Worm (Caenorhabditis elegans) whole organism, L4 larva: ENCODE measurements around the gene Y75B8A.37.

Source experiments
- F37D6.2 ChIP-seq: sonication (generic microtip); optimal IDR thresholded peaks from 2 replicates; lab custom pipeline; 2016; ENCODE audit warnings: mild to moderate bottlenecking, missing genetic modification characterization, missing compliant biosample characterization
- F44E2.7 ChIP-seq: fragments of 200-800 bp; sonication (Bioruptor generic); IDR thresholded peaks from 2 replicates; pipeline ENCODE4 v2.1.2; 2022; ENCODE audit warnings: missing genetic modification characterization, missing compliant biosample characterization
- R02D3.7 ChIP-seq: fragments of 150-350 bp; sonication (generic microtip); optimal IDR thresholded peaks from 3 replicates; lab custom pipeline; 2014; ENCODE audit warnings: missing biosample characterization, missing genetic modification characterization
- Y105C5A.15 ChIP-seq: fragments of 200-800 bp; sonication (Bioruptor generic); IDR thresholded peaks from 2 replicates; pipeline ENCODE4 v1.3.6; 2022; ENCODE audit warnings: missing genetic modification characterization, missing compliant biosample characterization
- Y48G9A.11 ChIP-seq: fragments of 200-800 bp; sonication (Bioruptor generic); IDR thresholded peaks from 2 replicates; pipeline ENCODE4 v1.3.6; 2022; ENCODE audit warnings: missing genetic modification reagents, missing genetic modification characterization, missing compliant biosample characterization
- Y5F2A.4 ChIP-seq: fragments of 200-800 bp; sonication (Bioruptor generic); optimal IDR thresholded peaks from 2 replicates; lab custom pipeline; 2018; ENCODE audit warnings: mild to moderate bottlenecking, missing genetic modification characterization, missing compliant biosample characterization
- arid-1 ChIP-seq: fragments of 200-800 bp; sonication (Bioruptor generic); conservative IDR thresholded peaks from 2 replicates; pipeline ENCODE4 v1.3.6; 2022; ENCODE audit warnings: missing genetic modification reagents, missing genetic modification characterization, missing compliant biosample characterization
- attf-4 ChIP-seq: sonication (generic microtip); optimal IDR thresholded peaks from 3 replicates; lab custom pipeline; 2017; ENCODE audit warnings: missing biosample characterization, missing genetic modification characterization
- ceh-20 ChIP-seq: fragments of 200-800 bp; sonication (Bioruptor generic); IDR thresholded peaks from 2 replicates; pipeline ENCODE4 v1.3.6; 2022; ENCODE audit warnings: missing genetic modification reagents, missing genetic modification characterization, missing compliant biosample characterization
- ceh-28 ChIP-seq: fragments of 150-350 bp; optimal IDR thresholded peaks from 2 replicates; lab custom pipeline; 2014; ENCODE audit warnings: missing biosample characterization, missing genetic modification reagents, missing genetic modification characterization
- ceh-62 ChIP-seq: sonication (generic microtip); optimal IDR thresholded peaks from 2 replicates; lab custom pipeline; 2017; ENCODE audit warnings: missing biosample characterization, missing genetic modification characterization
- cey-2 ChIP-seq: sonication (generic microtip); optimal IDR thresholded peaks from 3 replicates; lab custom pipeline; 2017; ENCODE audit warnings: missing genetic modification characterization, mild to moderate bottlenecking, missing compliant biosample characterization, antibody characterized with exemption, borderline replicate concordance; ENCODE audit not compliant: insufficient read depth
- daf-19 ChIP-seq: fragments of 200-800 bp; sonication (Bioruptor generic); conservative IDR thresholded peaks from 2 replicates; pipeline ENCODE4 v1.3.6; 2022; ENCODE audit warnings: missing genetic modification characterization, missing compliant biosample characterization
- daf-8 ChIP-seq: fragments of 200-800 bp; sonication (Bioruptor generic); IDR thresholded peaks from 2 replicates; pipeline ENCODE4 v1.3.6; 2022; ENCODE audit warnings: missing genetic modification characterization, missing compliant biosample characterization
- dmd-8 ChIP-seq: fragments of 200-800 bp; sonication (Bioruptor generic); IDR thresholded peaks from 2 replicates; pipeline ENCODE4 v1.3.6; 2022; ENCODE audit warnings: missing genetic modification characterization, missing compliant biosample characterization
- dmd-9 ChIP-seq: fragments of 200-800 bp; sonication (Bioruptor generic); IDR thresholded peaks from 2 replicates; pipeline ENCODE4 v1.3.6; 2022; ENCODE audit warnings: missing genetic modification reagents, missing genetic modification characterization, missing compliant biosample characterization
- dpl-1 ChIP-seq: fragments of 150-350 bp; optimal IDR thresholded peaks from 2 replicates; lab custom pipeline; 2014; ENCODE audit warnings: missing biosample characterization, missing genetic modification reagents, missing genetic modification characterization
- duxl-1 ChIP-seq: sonication (generic microtip); optimal IDR thresholded peaks from 2 replicates; lab custom pipeline; 2016; ENCODE audit warnings: mild to moderate bottlenecking, missing genetic modification characterization, moderate library complexity, missing compliant biosample characterization; ENCODE audit not compliant: poor library complexity
- dve-1 ChIP-seq: sonication (generic microtip); optimal IDR thresholded peaks from 2 replicates; lab custom pipeline; 2017; ENCODE audit warnings: antibody characterized with exemption, mild to moderate bottlenecking, missing genetic modification characterization, missing compliant biosample characterization; ENCODE audit not compliant: insufficient read depth
- egl-43 ChIP-seq: fragments of 200-800 bp; sonication (Bioruptor generic); IDR thresholded peaks from 2 replicates; pipeline ENCODE4 v1.3.6; 2022; ENCODE audit warnings: missing genetic modification reagents, missing genetic modification characterization, missing compliant biosample characterization
- fkh-10 ChIP-seq: fragments of 150-350 bp; optimal IDR thresholded peaks from 2 replicates; lab custom pipeline; 2014; ENCODE audit warnings: missing biosample characterization, missing genetic modification reagents, missing genetic modification characterization
- fos-1 ChIP-seq: fragments of 150-350 bp; optimal IDR thresholded peaks from 2 replicates; lab custom pipeline; 2014; ENCODE audit warnings: missing biosample characterization, missing genetic modification characterization
- hlh-30 ChIP-seq: sonication (generic microtip); optimal IDR thresholded peaks from 2 replicates; lab custom pipeline; 2017; ENCODE audit warnings: antibody characterized with exemption, mild to moderate bottlenecking, missing genetic modification characterization, missing compliant biosample characterization; ENCODE audit not compliant: insufficient read depth
- jun-1 ChIP-seq: fragments of 150-350 bp; optimal IDR thresholded peaks from 2 replicates; lab custom pipeline; 2014; ENCODE audit warnings: missing biosample characterization, missing genetic modification reagents, missing genetic modification characterization
- lim-7 ChIP-seq: fragments of 200-800 bp; sonication (Bioruptor generic); IDR thresholded peaks from 2 replicates; pipeline ENCODE4 v1.3.6; 2022; ENCODE audit warnings: missing genetic modification characterization, missing compliant biosample characterization
- lin-1 ChIP-seq: fragments of 200-800 bp; sonication (Bioruptor generic); IDR thresholded peaks from 2 replicates; pipeline ENCODE4 v1.3.6; 2022; ENCODE audit warnings: missing genetic modification reagents, missing genetic modification characterization, missing compliant biosample characterization
- lin-38 ChIP-seq: fragments of 200-800 bp; sonication (Bioruptor generic); IDR thresholded peaks from 2 replicates; pipeline ENCODE4 v1.3.6; 2022; ENCODE audit warnings: missing genetic modification reagents, missing genetic modification characterization, missing compliant biosample characterization
- lin-39 ChIP-seq: fragments of 150-350 bp; optimal IDR thresholded peaks from 2 replicates; lab custom pipeline; 2014; ENCODE audit warnings: missing biosample characterization, missing genetic modification reagents, missing genetic modification characterization
- lir-3 ChIP-seq: sonication (generic microtip); optimal IDR thresholded peaks from 2 replicates; lab custom pipeline; 2016; ENCODE audit warnings: mild to moderate bottlenecking, missing genetic modification characterization, missing compliant biosample characterization
- lsy-2 ChIP-seq, 2 experiments: fragments of 150-350 bp in 1 of 2; sonication (generic microtip) in 1 of 2; optimal IDR thresholded peaks; 2 replicates each; lab custom pipeline; 2014 to 2017; ENCODE audit warnings: missing biosample characterization in 2 of 2, missing genetic modification characterization in 2 of 2
- madf-9 ChIP-seq: fragments of 200-800 bp; sonication (Bioruptor generic); conservative IDR thresholded peaks from 2 replicates; pipeline ENCODE4 v1.3.6; 2022; ENCODE audit warnings: missing genetic modification reagents, missing genetic modification characterization, missing compliant biosample characterization
- mep-1 ChIP-seq: fragments of 150-350 bp; sonication (generic microtip); optimal IDR thresholded peaks from 3 replicates; lab custom pipeline; 2014; ENCODE audit warnings: missing biosample characterization, missing genetic modification characterization
- nhr-10 ChIP-seq: fragments of 150-350 bp; optimal IDR thresholded peaks from 2 replicates; lab custom pipeline; 2014; ENCODE audit warnings: missing biosample characterization, missing genetic modification characterization
- nhr-102 ChIP-seq: sonication (generic microtip); optimal IDR thresholded peaks from 2 replicates; lab custom pipeline; 2016; ENCODE audit warnings: mild to moderate bottlenecking, missing genetic modification characterization, moderate library complexity, missing compliant biosample characterization
- nhr-11 ChIP-seq: fragments of 150-350 bp; optimal IDR thresholded peaks from 2 replicates; lab custom pipeline; 2014; ENCODE audit warnings: missing biosample characterization, missing genetic modification characterization
- nhr-237 ChIP-seq: sonication (generic microtip); optimal IDR thresholded peaks from 2 replicates; lab custom pipeline; 2017; ENCODE audit warnings: missing biosample characterization, missing genetic modification characterization
- nhr-25 ChIP-seq: sonication (generic microtip); optimal IDR thresholded peaks from 2 replicates; lab custom pipeline; 2017; ENCODE audit warnings: missing genetic modification characterization, mild to moderate bottlenecking, missing compliant biosample characterization, antibody characterized with exemption, moderate library complexity, borderline replicate concordance; ENCODE audit not compliant: insufficient read depth
- nhr-48 ChIP-seq: sonication (generic microtip); optimal IDR thresholded peaks from 2 replicates; lab custom pipeline; 2016; ENCODE audit warnings: mild to moderate bottlenecking, missing genetic modification characterization, missing compliant biosample characterization
- nhr-6 ChIP-seq: fragments of 150-350 bp; optimal IDR thresholded peaks from 2 replicates; lab custom pipeline; 2014; ENCODE audit warnings: missing biosample characterization, missing genetic modification characterization
- pha-4 ChIP-seq, 2 experiments: fragments of 150-350 bp in 1 of 2; fragments of 200-800 bp in 1 of 2; sonication (Bioruptor generic) in 1 of 2; IDR thresholded peaks in 1 of 2; optimal IDR thresholded peaks in 1 of 2; 2 replicates each; pipeline versions ENCODE4 v1.3.6 to Lab custom; 2014 to 2022; ENCODE audit warnings: missing genetic modification characterization in 2 of 2, missing genetic modification reagents in 2 of 2, missing biosample characterization in 1 of 2, missing compliant biosample characterization in 1 of 2
- spr-1 ChIP-seq: sonication (generic microtip); optimal IDR thresholded peaks from 2 replicates; lab custom pipeline; 2016; ENCODE audit warnings: mild to moderate bottlenecking, missing genetic modification characterization, missing compliant biosample characterization
- unc-130 ChIP-seq: sonication (generic microtip); optimal IDR thresholded peaks from 2 replicates; lab custom pipeline; 2016; ENCODE audit warnings: missing genetic modification reagents, missing genetic modification characterization, missing compliant biosample characterization
- unc-39 ChIP-seq: sonication (generic microtip); optimal IDR thresholded peaks from 2 replicates; lab custom pipeline; 2017; ENCODE audit warnings: missing biosample characterization, missing genetic modification characterization
- zfp-3 ChIP-seq: fragments of 200-800 bp; sonication (Bioruptor generic); conservative IDR thresholded peaks from 2 replicates; pipeline ENCODE4 v1.3.6; 2022; ENCODE audit warnings: missing genetic modification reagents, missing genetic modification characterization, missing compliant biosample characterization
- zip-11 ChIP-seq: fragments of 200-800 bp; sonication (Bioruptor generic); IDR thresholded peaks from 2 replicates; pipeline ENCODE4 v1.3.6; 2022; ENCODE audit warnings: missing genetic modification characterization, missing compliant biosample characterization
- zip-2 ChIP-seq: fragments of 150-350 bp; optimal IDR thresholded peaks from 2 replicates; lab custom pipeline; 2014; ENCODE audit warnings: missing biosample characterization, missing genetic modification characterization

Gene Y75B8A.37

DNA sequence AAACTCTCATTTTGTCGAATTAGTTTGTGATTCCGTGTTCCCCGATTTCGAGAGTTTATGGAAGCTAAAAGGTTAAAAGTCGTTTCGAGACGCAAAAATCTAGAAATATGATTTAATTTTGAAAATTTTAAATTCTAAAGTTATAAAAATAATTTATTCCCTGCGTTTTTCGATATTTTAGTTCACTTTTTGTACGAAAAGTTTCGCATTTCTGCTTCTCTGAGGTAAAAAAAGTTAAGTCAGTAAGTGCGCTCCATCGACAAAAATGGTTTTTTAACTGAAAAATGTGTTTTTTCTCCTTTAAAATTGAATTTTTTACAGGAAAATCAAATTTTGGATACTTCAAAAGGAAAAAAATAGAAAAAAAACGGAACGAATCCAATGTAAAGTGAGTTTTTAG lies 18.2 kb downstream of the Y75B8A.37 start, which contains the start of gene zip-1:
Gene zip-1, plus strand, starts transcription at position 301 of the 400 bp plus-strand sequence.
- TF ChIP-seq Y48G9A.11 (GFP tag; lab: Robert Waterston, UW) = no peak
- no peak for TF ChIP-seq nhr-48 (tag; lab: Kevin White, UChicago)
- no peak for TF ChIP-seq mep-1 (tag; lab: Kevin White, UChicago)
- TF ChIP-seq R02D3.7 (tag; lab: Kevin White, UChicago) = no peak
- TF ChIP-seq jun-1 = no peak
- TF ChIP-seq nhr-11 (tag; lab: Kevin White, UChicago) = no peak
- TF ChIP-seq fkh-10 = no peak
- TF ChIP-seq egl-43 (GFP tag; lab: Robert Waterston, UW) = no peak
- no peak for TF ChIP-seq madf-9
- no peak for TF ChIP-seq dve-1 (tag; lab: Kevin White, UChicago)
- TF ChIP-seq zip-11 (GFP tag; lab: Robert Waterston, UW) = no peak
- no peak for TF ChIP-seq lin-38 (GFP tag; lab: Robert Waterston, UW)
- TF ChIP-seq nhr-10 (tag; lab: Kevin White, UChicago) = no peak
- TF ChIP-seq lin-39 (tag; lab: Kevin White, UChicago) = no peak

- TF ChIP-seq daf-19 (no peak), unc-39 (no peak), jun-1 (no peak)
- TF ChIP-seq, all 104 proteins: peak for 0
These were observed 19.0 kb downstream of the Y75B8A.37 start for ce11 chrIII:12334268-12334667.

ce11 chrIII:12335400-12335994 lies 20.2 kb downstream of the Y75B8A.37 start:
- TF ChIP-seq ceh-62 (tag; lab: Kevin White, UChicago) = no peak
- peak; percentile 8 for TF ChIP-seq nhr-10 (tag; lab: Kevin White, UChicago)
- peak; percentile 12 for TF ChIP-seq nhr-102 (tag; lab: Kevin White, UChicago)
- TF ChIP-seq cey-2 = no peak
- TF ChIP-seq ceh-28 (tag; lab: Kevin White, UChicago) = no peak
- no peak for TF ChIP-seq Y105C5A.15
- no peak for TF ChIP-seq Y5F2A.4
- TF ChIP-seq zip-11 (GFP tag; lab: Robert Waterston, UW) = no peak
- TF ChIP-seq F37D6.2 (tag; lab: Kevin White, UChicago) = no peak
- no peak for TF ChIP-seq zip-2 (tag; lab: Kevin White, UChicago)
- no peak for TF ChIP-seq unc-130 (GFP tag; lab: Kevin White, UChicago)
- peak; percentile 53 for TF ChIP-seq dpl-1 (GFP tag; lab: Kevin White, UChicago)
- no peak for TF ChIP-seq arid-1 (GFP tag; lab: Robert Waterston, UW)
- TF ChIP-seq nhr-237 = no peak
- TF ChIP-seq F44E2.7 (GFP tag; lab: Robert Waterston, UW) = no peak
- no peak for TF ChIP-seq nhr-25 (tag; lab: Kevin White, UChicago)
- no peak for TF ChIP-seq dmd-9 (GFP tag; lab: Robert Waterston, UW)
- TF ChIP-seq spr-1 (tag; lab: Kevin White, UChicago) = no peak
- TF ChIP-seq lsy-2 (tag; optimal IDR thresholded peaks at IDR 0.05; lab: Kevin White, UChicago) = peak in 1 of 2 experiments; percentile 65
- peak; percentile 89 for TF ChIP-seq hlh-30 (tag; lab: Kevin White, UChicago)
- TF ChIP-seq nhr-6 (tag; lab: Kevin White, UChicago) = no peak
- no peak for TF ChIP-seq daf-8 (GFP tag; lab: Robert Waterston, UW)
- TF ChIP-seq madf-9 = no peak
- 0 out of 2 replicates have a peak, but pooled peaks have one; percentile 58 for TF ChIP-seq pha-4 (GFP tag; IDR thresholded peaks at IDR 0.05; lab: Robert Waterston, UW)
- TF ChIP-seq pha-4 (tag; optimal IDR thresholded peaks at IDR 0.05; lab: Kevin White, UChicago) = peak; percentile 27
- TF ChIP-seq attf-4 (tag; lab: Kevin White, UChicago) = no peak
- no peak for TF ChIP-seq jun-1
- no peak for TF ChIP-seq ceh-20 (GFP tag; lab: Robert Waterston, UW)
- no peak for TF ChIP-seq zfp-3 (GFP tag; lab: Robert Waterston, UW)
- peak; percentile 32 for TF ChIP-seq duxl-1 (tag; lab: Kevin White, UChicago)
- no peak for TF ChIP-seq fos-1 (tag; lab: Kevin White, UChicago)
- TF ChIP-seq lir-3 (tag; lab: Kevin White, UChicago) = no peak
- TF ChIP-seq unc-39 = no peak
- no peak for TF ChIP-seq lim-7 (GFP tag; lab: Robert Waterston, UW)
- TF ChIP-seq lin-1 = peak; percentile 61; the same call in 1 of the 2 replicates
- no peak for TF ChIP-seq dmd-8 (GFP tag; lab: Robert Waterston, UW)
